Worm (Caenorhabditis elegans): ENCODE results near the gene eol-1.

DNA sequence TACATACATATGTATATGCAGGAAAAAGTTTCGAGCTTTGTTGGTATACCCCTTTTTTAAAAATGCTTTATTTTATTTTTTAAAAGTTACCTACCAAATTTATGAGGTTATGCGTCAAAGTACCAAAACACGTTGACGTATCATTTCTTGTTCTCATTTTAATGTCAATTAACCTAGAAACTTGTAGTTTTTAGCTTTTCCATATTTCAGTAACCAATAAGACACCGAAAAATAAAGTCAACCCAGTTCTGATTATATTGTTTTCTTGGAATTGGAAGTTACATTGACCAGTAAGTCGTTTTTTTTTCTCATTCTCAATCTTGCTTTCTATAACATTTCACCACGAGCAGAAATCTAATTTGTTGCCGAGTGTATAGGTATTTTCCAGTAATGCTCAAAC is 43.9 kb downstream of the eol-1 start, which contains the start of gene srw-145:
- no peak for TF ChIP-seq cog-1 (tag; optimal IDR thresholded peaks at IDR 0.05)
- TF ChIP-seq T22C8.4 (GFP tag; IDR thresholded peaks at IDR 0.05), result no peak
